Worm (Caenorhabditis elegans) whole organism, L4 larva: ENCODE results near the gene ZK892.6.
A peak's percentile ranks its signal among the peaks of the same experiment; 100 is the strongest.

Source experiments
- F26F4.8 ChIP-seq: fragments of 200-800 bp; sonication (Bioruptor generic); conservative IDR thresholded peaks from 2 replicates; pipeline ENCODE4 v1.3.6; 2022; ENCODE audit warnings: missing genetic modification characterization, missing compliant biosample characterization
- Y105C5A.15 ChIP-seq: fragments of 200-800 bp; sonication (Bioruptor generic); IDR thresholded peaks from 2 replicates; pipeline ENCODE4 v1.3.6; 2022; ENCODE audit warnings: missing genetic modification characterization, missing compliant biosample characterization
- Y48G9A.11 ChIP-seq: fragments of 200-800 bp; sonication (Bioruptor generic); IDR thresholded peaks from 2 replicates; pipeline ENCODE4 v1.3.6; 2022; ENCODE audit warnings: missing genetic modification reagents, missing genetic modification characterization, missing compliant biosample characterization
- Y5F2A.4 ChIP-seq: fragments of 200-800 bp; sonication (Bioruptor generic); optimal IDR thresholded peaks from 2 replicates; lab custom pipeline; 2018; ENCODE audit warnings: mild to moderate bottlenecking, missing genetic modification characterization, missing compliant biosample characterization
- Y75B8A.6 ChIP-seq: fragments of 200-800 bp; sonication (Bioruptor generic); IDR thresholded peaks from 2 replicates; pipeline ENCODE4 v1.3.6; 2022; ENCODE audit warnings: missing genetic modification reagents, missing genetic modification characterization, missing compliant biosample characterization
- ama-1 ChIP-seq: fragments of 150-350 bp; optimal IDR thresholded peaks from 2 replicates; lab custom pipeline; 2014; ENCODE audit warnings: inconsistent platforms, mixed read lengths
- ceh-44 ChIP-seq: fragments of 200-800 bp; sonication (Bioruptor generic); IDR thresholded peaks from 2 replicates; pipeline ENCODE4 v1.3.6; 2022; ENCODE audit warnings: missing genetic modification reagents, missing genetic modification characterization, missing compliant biosample characterization
- cey-2 ChIP-seq: sonication (generic microtip); optimal IDR thresholded peaks from 3 replicates; lab custom pipeline; 2017; ENCODE audit warnings: missing genetic modification characterization, mild to moderate bottlenecking, missing compliant biosample characterization, antibody characterized with exemption, borderline replicate concordance; ENCODE audit not compliant: insufficient read depth
- daf-12 ChIP-seq: fragments of 150-350 bp; optimal IDR thresholded peaks from 2 replicates; lab custom pipeline; 2014; ENCODE audit warnings: missing biosample characterization, missing genetic modification reagents, missing genetic modification characterization
- daf-16 ChIP-seq, 3 experiments: sonication (generic microtip); optimal IDR thresholded peaks; 2 replicates each; lab custom pipeline; 2016 to 2017; ENCODE audit warnings: missing genetic modification characterization in 3 of 3, missing genetic modification reagents in 3 of 3, mild to moderate bottlenecking in 2 of 3, missing compliant biosample characterization in 2 of 3, missing biosample characterization in 1 of 3, moderate library complexity in 1 of 3
- daf-8 ChIP-seq: fragments of 200-800 bp; sonication (Bioruptor generic); IDR thresholded peaks from 2 replicates; pipeline ENCODE4 v1.3.6; 2022; ENCODE audit warnings: missing genetic modification characterization, missing compliant biosample characterization
- dmd-9 ChIP-seq: fragments of 200-800 bp; sonication (Bioruptor generic); IDR thresholded peaks from 2 replicates; pipeline ENCODE4 v1.3.6; 2022; ENCODE audit warnings: missing genetic modification reagents, missing genetic modification characterization, missing compliant biosample characterization
- dpl-1 ChIP-seq: fragments of 150-350 bp; optimal IDR thresholded peaks from 2 replicates; lab custom pipeline; 2014; ENCODE audit warnings: missing biosample characterization, missing genetic modification reagents, missing genetic modification characterization
- dve-1 ChIP-seq: sonication (generic microtip); optimal IDR thresholded peaks from 2 replicates; lab custom pipeline; 2017; ENCODE audit warnings: antibody characterized with exemption, mild to moderate bottlenecking, missing genetic modification characterization, missing compliant biosample characterization; ENCODE audit not compliant: insufficient read depth
- egl-43 ChIP-seq: fragments of 200-800 bp; sonication (Bioruptor generic); IDR thresholded peaks from 2 replicates; pipeline ENCODE4 v1.3.6; 2022; ENCODE audit warnings: missing genetic modification reagents, missing genetic modification characterization, missing compliant biosample characterization
- fkh-10 ChIP-seq: fragments of 150-350 bp; optimal IDR thresholded peaks from 2 replicates; lab custom pipeline; 2014; ENCODE audit warnings: missing biosample characterization, missing genetic modification reagents, missing genetic modification characterization
- hlh-11 ChIP-seq: fragments of 200-800 bp; sonication (Bioruptor generic); optimal IDR thresholded peaks from 2 replicates; lab custom pipeline; 2018; ENCODE audit warnings: mild to moderate bottlenecking, missing genetic modification characterization, missing compliant biosample characterization
- hlh-30 ChIP-seq: sonication (generic microtip); optimal IDR thresholded peaks from 2 replicates; lab custom pipeline; 2017; ENCODE audit warnings: antibody characterized with exemption, mild to moderate bottlenecking, missing genetic modification characterization, missing compliant biosample characterization; ENCODE audit not compliant: insufficient read depth
- lim-7 ChIP-seq: fragments of 200-800 bp; sonication (Bioruptor generic); IDR thresholded peaks from 2 replicates; pipeline ENCODE4 v1.3.6; 2022; ENCODE audit warnings: missing genetic modification characterization, missing compliant biosample characterization
- lin-1 ChIP-seq: fragments of 200-800 bp; sonication (Bioruptor generic); IDR thresholded peaks from 2 replicates; pipeline ENCODE4 v1.3.6; 2022; ENCODE audit warnings: missing genetic modification reagents, missing genetic modification characterization, missing compliant biosample characterization
- lin-13 ChIP-seq: fragments of 150-350 bp; optimal IDR thresholded peaks from 2 replicates; lab custom pipeline; 2014; ENCODE audit warnings: missing biosample characterization, missing genetic modification reagents, missing genetic modification characterization
- lin-15B ChIP-seq: fragments of 150-350 bp; sonication (generic microtip); optimal IDR thresholded peaks from 3 replicates; lab custom pipeline; 2014; ENCODE audit warnings: missing biosample characterization, missing genetic modification characterization
- lin-38 ChIP-seq: fragments of 200-800 bp; sonication (Bioruptor generic); IDR thresholded peaks from 2 replicates; pipeline ENCODE4 v1.3.6; 2022; ENCODE audit warnings: missing genetic modification reagents, missing genetic modification characterization, missing compliant biosample characterization
- mxl-3 ChIP-seq: fragments of 200-800 bp; sonication (Bioruptor generic); optimal IDR thresholded peaks from 2 replicates; lab custom pipeline; 2018; ENCODE audit warnings: mild to moderate bottlenecking, missing genetic modification characterization, missing compliant biosample characterization
- nhr-10 ChIP-seq: fragments of 150-350 bp; optimal IDR thresholded peaks from 2 replicates; lab custom pipeline; 2014; ENCODE audit warnings: missing biosample characterization, missing genetic modification characterization
- nhr-11 ChIP-seq: fragments of 150-350 bp; optimal IDR thresholded peaks from 2 replicates; lab custom pipeline; 2014; ENCODE audit warnings: missing biosample characterization, missing genetic modification characterization
- nhr-111 ChIP-seq: fragments of 200-800 bp; sonication (Bioruptor generic); optimal IDR thresholded peaks from 2 replicates; lab custom pipeline; 2018; ENCODE audit warnings: mild to moderate bottlenecking, missing genetic modification characterization, missing compliant biosample characterization
- nhr-25 ChIP-seq: sonication (generic microtip); optimal IDR thresholded peaks from 2 replicates; lab custom pipeline; 2017; ENCODE audit warnings: missing genetic modification characterization, mild to moderate bottlenecking, missing compliant biosample characterization, antibody characterized with exemption, moderate library complexity, borderline replicate concordance; ENCODE audit not compliant: insufficient read depth
- nhr-28 ChIP-seq: fragments of 150-350 bp; optimal IDR thresholded peaks from 2 replicates; lab custom pipeline; 2014; ENCODE audit warnings: missing biosample characterization, missing genetic modification characterization
- nhr-41 ChIP-seq: fragments of 200-800 bp; sonication (Bioruptor generic); IDR thresholded peaks from 2 replicates; pipeline ENCODE4 v1.3.6; 2022; ENCODE audit warnings: missing genetic modification reagents, missing genetic modification characterization, missing compliant biosample characterization
- nhr-42 ChIP-seq: fragments of 200-800 bp; sonication (Bioruptor generic); IDR thresholded peaks from 2 replicates; pipeline ENCODE4 v1.3.6; 2022; ENCODE audit warnings: missing genetic modification characterization, missing compliant biosample characterization
- nhr-48 ChIP-seq: sonication (generic microtip); optimal IDR thresholded peaks from 2 replicates; lab custom pipeline; 2016; ENCODE audit warnings: mild to moderate bottlenecking, missing genetic modification characterization, missing compliant biosample characterization
- nhr-77 ChIP-seq: fragments of 150-350 bp; optimal IDR thresholded peaks from 2 replicates; lab custom pipeline; 2014; ENCODE audit warnings: missing biosample characterization, missing genetic modification characterization
- pha-4 ChIP-seq, 2 experiments: fragments of 150-350 bp in 1 of 2; fragments of 200-800 bp in 1 of 2; sonication (Bioruptor generic) in 1 of 2; IDR thresholded peaks in 1 of 2; optimal IDR thresholded peaks in 1 of 2; 2 replicates each; pipeline versions ENCODE4 v1.3.6 to Lab custom; 2014 to 2022; ENCODE audit warnings: missing genetic modification characterization in 2 of 2, missing genetic modification reagents in 2 of 2, missing biosample characterization in 1 of 2, missing compliant biosample characterization in 1 of 2
- rbr-2 ChIP-seq: sonication (generic microtip); optimal IDR thresholded peaks from 2 replicates; lab custom pipeline; 2016; ENCODE audit warnings: missing genotype, missing genetic modification characterization, missing compliant biosample characterization
- sdz-12 ChIP-seq: fragments of 200-800 bp; sonication (Bioruptor generic); optimal IDR thresholded peaks from 2 replicates; lab custom pipeline; 2018; ENCODE audit warnings: mild to moderate bottlenecking, missing genetic modification characterization, missing compliant biosample characterization
- snpc-1.2 ChIP-seq: fragments of 200-800 bp; sonication (Bioruptor generic); IDR thresholded peaks from 2 replicates; pipeline ENCODE4 v1.3.6; 2022; ENCODE audit warnings: missing genetic modification reagents, missing genetic modification characterization, missing compliant biosample characterization
- snpc-4 ChIP-seq: fragments of 150-350 bp; optimal IDR thresholded peaks from 2 replicates; lab custom pipeline; 2014; ENCODE audit warnings: missing biosample characterization, missing genetic modification characterization
- spr-3 ChIP-seq: fragments of 200-800 bp; sonication (Bioruptor generic); optimal IDR thresholded peaks from 2 replicates; lab custom pipeline; 2018; ENCODE audit warnings: mild to moderate bottlenecking, missing genetic modification characterization, missing compliant biosample characterization
- tag-97 ChIP-seq: fragments of 200-800 bp; sonication (Bioruptor generic); IDR thresholded peaks from 2 replicates; pipeline ENCODE4 v1.3.6; 2022; ENCODE audit warnings: missing genetic modification characterization, missing compliant biosample characterization
- tra-1 ChIP-seq: fragments of 200-800 bp; sonication (Bioruptor generic); IDR thresholded peaks from 2 replicates; pipeline ENCODE4 v1.3.6; 2022; ENCODE audit warnings: missing genetic modification reagents, missing genetic modification characterization, missing compliant biosample characterization
- unc-130 ChIP-seq: sonication (generic microtip); optimal IDR thresholded peaks from 2 replicates; lab custom pipeline; 2016; ENCODE audit warnings: missing genetic modification reagents, missing genetic modification characterization, missing compliant biosample characterization
- unc-39 ChIP-seq: sonication (generic microtip); optimal IDR thresholded peaks from 2 replicates; lab custom pipeline; 2017; ENCODE audit warnings: missing biosample characterization, missing genetic modification characterization
- unc-62 ChIP-seq, 3 experiments: fragments of 150-350 bp in 1 of 3; sonication (generic microtip); optimal IDR thresholded peaks in 2 of 3; peaks in 1 of 3; 1 replicate in 1 of 3; 2 replicates in 2 of 3; lab custom pipeline; 2014 to 2017; ENCODE audit warnings: missing biosample characterization in 3 of 3, missing genetic modification characterization in 3 of 3, missing genetic modification reagents in 3 of 3, missing genotype in 1 of 3
- vab-7 ChIP-seq: fragments of 200-800 bp; sonication (Bioruptor generic); IDR thresholded peaks from 2 replicates; pipeline ENCODE4 v1.3.6; 2022; ENCODE audit warnings: missing genetic modification reagents, missing genetic modification characterization, missing compliant biosample characterization
- zag-1 ChIP-seq: fragments of 150-350 bp; optimal IDR thresholded peaks from 2 replicates; lab custom pipeline; 2014; ENCODE audit warnings: missing biosample characterization, missing genetic modification characterization
- zfp-3 ChIP-seq: fragments of 200-800 bp; sonication (Bioruptor generic); conservative IDR thresholded peaks from 2 replicates; pipeline ENCODE4 v1.3.6; 2022; ENCODE audit warnings: missing genetic modification reagents, missing genetic modification characterization, missing compliant biosample characterization
- zip-11 ChIP-seq: fragments of 200-800 bp; sonication (Bioruptor generic); IDR thresholded peaks from 2 replicates; pipeline ENCODE4 v1.3.6; 2022; ENCODE audit warnings: missing genetic modification characterization, missing compliant biosample characterization
- zip-2 ChIP-seq: fragments of 150-350 bp; optimal IDR thresholded peaks from 2 replicates; lab custom pipeline; 2014; ENCODE audit warnings: missing biosample characterization, missing genetic modification characterization
- ztf-11 ChIP-seq: fragments of 150-350 bp; optimal IDR thresholded peaks from 2 replicates; lab custom pipeline; 2014; ENCODE audit warnings: missing biosample characterization, missing genetic modification characterization

Gene ZK892.6

DNA sequence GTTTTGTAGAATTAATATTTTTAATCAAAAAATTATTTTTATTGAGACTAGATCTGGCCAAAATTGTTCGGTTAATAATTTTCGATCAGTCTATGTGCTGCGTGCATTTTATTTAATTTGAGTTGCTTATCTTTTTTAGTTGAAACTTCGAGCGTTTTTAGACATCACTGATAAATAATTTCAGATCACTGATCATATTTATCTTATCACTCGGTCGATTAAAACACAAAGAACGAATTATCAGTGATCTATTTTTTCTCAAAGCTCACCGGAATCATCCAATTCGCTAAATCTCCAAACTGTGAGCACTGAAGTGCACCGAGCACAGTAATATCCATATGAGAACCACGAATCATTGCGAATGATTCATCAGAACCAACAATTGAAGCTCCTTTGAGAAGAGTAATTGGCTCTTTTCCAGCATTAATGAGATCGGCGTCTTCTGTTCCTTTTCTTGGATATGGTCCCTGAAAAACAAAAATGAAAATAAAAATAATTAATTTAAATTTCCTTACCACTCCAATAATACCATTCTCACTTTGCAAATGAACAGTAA lies 44.8 kb downstream of the ZK892.6 start:
- no peak for TF ChIP-seq F26F4.8 (GFP tag; lab: Robert Waterston, UW)
- TF ChIP-seq Y5F2A.4 (GFP tag; lab: Kevin White, UChicago), result no peak
- TF ChIP-seq lin-38 (GFP tag; lab: Robert Waterston, UW), result no peak
- TF ChIP-seq egl-43, result no peak
- TF ChIP-seq zip-2 (tag; lab: Kevin White, UChicago), result no peak
- no peak for TF ChIP-seq lin-13 (GFP tag; lab: Kevin White, UChicago)
- TF ChIP-seq mxl-3 (GFP tag; lab: Kevin White, UChicago), result no peak
- no peak for TF ChIP-seq Y48G9A.11
- TF ChIP-seq vab-7, result no peak
- no peak for TF ChIP-seq tra-1 (GFP tag; lab: Robert Waterston, UW)
- TF ChIP-seq lim-7 (GFP tag; lab: Robert Waterston, UW), result no peak
- no peak for TF ChIP-seq Y105C5A.15
- TF ChIP-seq unc-39 (tag; lab: Kevin White, UChicago), result no peak
- no peak for TF ChIP-seq rbr-2
- no peak for TF ChIP-seq ztf-11 (tag; lab: Kevin White, UChicago)
- no peak for TF ChIP-seq lin-15B (tag; lab: Kevin White, UChicago)
- no peak for TF ChIP-seq snpc-1.2
- TF ChIP-seq nhr-11 (tag; lab: Kevin White, UChicago), result no peak
- TF ChIP-seq lin-1 (GFP tag; lab: Robert Waterston, UW), result no peak
- TF ChIP-seq nhr-41 (GFP tag; lab: Robert Waterston, UW), result no peak
- no peak for TF ChIP-seq dpl-1 (GFP tag; lab: Kevin White, UChicago)
- no peak for TF ChIP-seq dmd-9 (GFP tag; lab: Robert Waterston, UW)
- no peak for TF ChIP-seq ceh-44 (GFP tag; lab: Robert Waterston, UW)
- no peak for TF ChIP-seq unc-130 (GFP tag; lab: Kevin White, UChicago)
- no peak for TF ChIP-seq snpc-4 (tag; lab: Kevin White, UChicago)
- TF ChIP-seq zip-11 (GFP tag; lab: Robert Waterston, UW), result no peak
- no peak for TF ChIP-seq sdz-12 (GFP tag; lab: Kevin White, UChicago)
- TF ChIP-seq nhr-25 (tag; lab: Kevin White, UChicago), result peak; percentile 16
- no peak for TF ChIP-seq Y75B8A.6 (GFP tag; lab: Robert Waterston, UW)
- TF ChIP-seq hlh-30 (tag; lab: Kevin White, UChicago), result no peak
- TF ChIP-seq tag-97, result no peak
- TF ChIP-seq fkh-10, result no peak
- TF ChIP-seq nhr-111 (GFP tag; lab: Kevin White, UChicago), result no peak
- TF ChIP-seq daf-8 (GFP tag; lab: Robert Waterston, UW), result no peak
- TF ChIP-seq spr-3 (GFP tag; lab: Kevin White, UChicago), result no peak
- TF ChIP-seq zag-1, result no peak
- no peak for TF ChIP-seq nhr-77
- TF ChIP-seq nhr-42 (GFP tag; lab: Robert Waterston, UW), result no peak
- peak; percentile 68 for TF ChIP-seq dve-1
- TF ChIP-seq zfp-3 (GFP tag; lab: Robert Waterston, UW), result no peak
- TF ChIP-seq daf-16 (GFP tag; optimal IDR thresholded peaks at IDR 0.05; lab: Kevin White, UChicago), result no peak
- TF ChIP-seq daf-16 (tag; optimal IDR thresholded peaks at IDR 0.05; lab: Kevin White, UChicago), result peak; percentile 56
- TF ChIP-seq pha-4 (GFP tag; IDR thresholded peaks at IDR 0.05; lab: Robert Waterston, UW), result no peak
- TF ChIP-seq pha-4 (tag; optimal IDR thresholded peaks at IDR 0.05; lab: Kevin White, UChicago), result no peak
- no peak for TF ChIP-seq cey-2
- TF ChIP-seq nhr-48 (tag; lab: Kevin White, UChicago), result no peak
- peak; percentile 1 for TF ChIP-seq nhr-28 (tag; lab: Kevin White, UChicago)
- no peak for TF ChIP-seq ama-1 (lab: Kevin White, UChicago)
- peak; percentile 32 for TF ChIP-seq hlh-11 (tag; lab: Kevin White, UChicago)
- peak; percentile 3 for TF ChIP-seq nhr-10 (tag; lab: Kevin White, UChicago)
- no peak for TF ChIP-seq daf-12 (tag; lab: Kevin White, UChicago)
- no peak for TF ChIP-seq unc-62 (GFP tag; optimal IDR thresholded peaks at IDR 0.05 in 1 of 2; lab: Kevin White, UChicago)
- TF ChIP-seq unc-62 (tag; optimal IDR thresholded peaks at IDR 0.05; lab: Kevin White, UChicago), result no peak
